Fruit fly (Drosophila melanogaster) whole organism, wandering third instar larva: ENCODE results near the gene CG8944.

Experiments
- Abd-B ChIP-seq: fragments of >200 bp; optimal IDR thresholded peaks from 2 replicates; lab custom pipeline; 2017; ENCODE audit warnings: missing biosample characterization, missing genetic modification characterization
- CG32264 ChIP-seq: fragments of 200-800 bp; sonication (Bioruptor generic); optimal IDR thresholded peaks from 2 replicates; lab custom pipeline; 2016; ENCODE audit warnings: missing biosample characterization, missing genetic modification characterization
- CG9705 ChIP-seq: fragments of 200-800 bp; sonication (Bioruptor generic); optimal IDR thresholded peaks from 2 replicates; lab custom pipeline; 2018; ENCODE audit warnings: missing biosample characterization, mild to moderate bottlenecking, missing genetic modification characterization
- CrebA ChIP-seq: fragments of 200-800 bp; sonication (Bioruptor generic); optimal IDR thresholded peaks from 2 replicates; lab custom pipeline; 2016; ENCODE audit warnings: missing biosample characterization, mild to moderate bottlenecking, missing genetic modification characterization, borderline replicate concordance
- Dfd ChIP-seq: fragments of >200 bp; optimal IDR thresholded peaks from 2 replicates; lab custom pipeline; 2017; ENCODE audit warnings: missing biosample characterization, missing genetic modification characterization
- Dif ChIP-seq: fragments of 200-275, 200-300 bp; sonication (Bioruptor generic); optimal IDR thresholded peaks from 2 replicates; lab custom pipeline; 2018; ENCODE audit warnings: missing biosample characterization, missing genetic modification characterization; ENCODE audit not compliant: partially characterized antibody
- GATAd ChIP-seq: sonication (Bioruptor generic); optimal IDR thresholded peaks from 2 replicates; lab custom pipeline; 2016; ENCODE audit warnings: missing biosample characterization, missing genetic modification characterization
- HLH106 ChIP-seq: fragments of 200-800 bp; optimal IDR thresholded peaks from 3 replicates; lab custom pipeline; 2019; ENCODE audit warnings: missing biosample characterization, mild to moderate bottlenecking, missing genetic modification characterization, moderate library complexity
- Hnf4 ChIP-seq: fragments of 200-800 bp; sonication (Bioruptor generic); optimal IDR thresholded peaks from 2 replicates; lab custom pipeline; 2016; ENCODE audit warnings: missing biosample characterization, mild to moderate bottlenecking, missing genetic modification characterization
- Hr78 ChIP-seq: fragments of >200 bp; optimal IDR thresholded peaks from 2 replicates; lab custom pipeline; 2017; ENCODE audit warnings: missing biosample characterization, missing genetic modification characterization
- Hr83 ChIP-seq: fragments of 200-300 bp; sonication (Bioruptor generic); optimal IDR thresholded peaks from 2 replicates; lab custom pipeline; 2016; ENCODE audit warnings: missing biosample characterization, mild to moderate bottlenecking, missing genetic modification characterization, moderate library complexity; ENCODE audit not compliant: poor library complexity, severe bottlenecking
- Jra ChIP-seq: sonication (Bioruptor generic); optimal IDR thresholded peaks from 2 replicates; lab custom pipeline; 2016; ENCODE audit warnings: missing biosample characterization, missing genetic modification characterization
- Mio ChIP-seq: sonication (Bioruptor generic); optimal IDR thresholded peaks from 2 replicates; lab custom pipeline; 2016; ENCODE audit warnings: missing biosample characterization, missing genetic modification characterization
- Myc ChIP-seq: fragments of >200 bp; optimal IDR thresholded peaks from 2 replicates; lab custom pipeline; 2017
- N ChIP-seq: fragments of >200 bp; optimal IDR thresholded peaks from 2 replicates; lab custom pipeline; 2018; ENCODE audit warnings: missing biosample characterization, missing external identifiers, missing genetic modification characterization
- OdsH ChIP-seq: fragments of 200-800 bp; sonication (Bioruptor generic); optimal IDR thresholded peaks from 2 replicates; lab custom pipeline; 2016; ENCODE audit warnings: missing biosample characterization, mild to moderate bottlenecking, missing genetic modification characterization
- Rel ChIP-seq, 2 experiments: fragments of 200-800 bp; sonication (Bioruptor generic) in 1 of 2; optimal IDR thresholded peaks; 2 replicates in 1 of 2; 3 replicates in 1 of 2; lab custom pipeline; 2016 to 2019; ENCODE audit warnings: mild to moderate bottlenecking in 2 of 2, missing biosample characterization in 2 of 2, missing genetic modification characterization in 2 of 2, moderate library complexity in 1 of 2
- Sp1 ChIP-seq: fragments of 200-800 bp; sonication (Bioruptor generic); optimal IDR thresholded peaks from 3 replicates; lab custom pipeline; 2019; ENCODE audit warnings: missing biosample characterization, mild to moderate bottlenecking, missing genetic modification characterization, moderate library complexity
- Vsx2 ChIP-seq: fragments of 200-300, 225-300 bp; sonication (Bioruptor generic); optimal IDR thresholded peaks from 2 replicates; lab custom pipeline; 2018; ENCODE audit warnings: missing biosample characterization, missing genetic modification characterization; ENCODE audit not compliant: partially characterized antibody
- br ChIP-seq: fragments of 200-800 bp; sonication (Bioruptor generic); optimal IDR thresholded peaks from 2 replicates; lab custom pipeline; 2016; ENCODE audit warnings: missing biosample characterization, missing genetic modification characterization
- brk ChIP-seq: fragments of 200-800 bp; sonication (Bioruptor generic); optimal IDR thresholded peaks from 2 replicates; lab custom pipeline; 2016; ENCODE audit warnings: missing biosample characterization, mild to moderate bottlenecking, missing genetic modification characterization
- dl ChIP-seq, 2 experiments: fragments of 175-275, 200-275 bp in 1 of 2; fragments of 200-275 bp in 1 of 2; sonication (Bioruptor generic); optimal IDR thresholded peaks; lab custom pipeline; 2018; ENCODE audit warnings: mild to moderate bottlenecking in 2 of 2, missing biosample characterization in 2 of 2, missing genetic modification characterization in 2 of 2, moderate library complexity in 2 of 2; ENCODE audit not compliant: partially characterized antibody in 2 of 2, insufficient read depth in 1 of 2
- dmrt93B ChIP-seq: fragments of 200-800 bp; sonication (Bioruptor generic); optimal IDR thresholded peaks from 2 replicates; lab custom pipeline; 2018; ENCODE audit warnings: missing biosample characterization, mild to moderate bottlenecking, missing genetic modification characterization
- dsf ChIP-seq: sonication (Bioruptor generic); optimal IDR thresholded peaks from 2 replicates; lab custom pipeline; 2016; ENCODE audit warnings: missing biosample characterization, missing genetic modification characterization, borderline replicate concordance
- ey ChIP-seq: fragments of 200-800 bp; sonication (Bioruptor generic); optimal IDR thresholded peaks from 2 replicates; lab custom pipeline; 2016; ENCODE audit warnings: missing biosample characterization, missing genetic modification characterization
- foxo ChIP-seq, 2 experiments: fragments of 200-800 bp; sonication (Bioruptor generic); optimal IDR thresholded peaks; 2 replicates in 1 of 2; 3 replicates in 1 of 2; lab custom pipeline; 2016 to 2017; ENCODE audit warnings: missing biosample characterization in 2 of 2, missing genetic modification characterization in 2 of 2
- fru ChIP-seq: fragments of 200-800 bp; sonication (Bioruptor generic); optimal IDR thresholded peaks from 3 replicates; lab custom pipeline; 2016; ENCODE audit warnings: missing biosample characterization, mild to moderate bottlenecking, missing genetic modification characterization
- h ChIP-seq: fragments of 200-800 bp; sonication (Bioruptor generic); optimal IDR thresholded peaks from 3 replicates; lab custom pipeline; 2016; ENCODE audit warnings: missing biosample characterization, mild to moderate bottlenecking, missing genetic modification characterization
- jim ChIP-seq: fragments of 175-275, 200-325 bp; sonication (Bioruptor generic); optimal IDR thresholded peaks from 2 replicates; lab custom pipeline; 2016; ENCODE audit warnings: missing biosample characterization, mild to moderate bottlenecking, missing genetic modification characterization
- lola ChIP-seq: fragments of >200 bp; optimal IDR thresholded peaks from 2 replicates; lab custom pipeline; 2017; ENCODE audit warnings: missing biosample characterization, missing genetic modification characterization
- pan ChIP-seq: fragments of >200 bp; optimal IDR thresholded peaks from 2 replicates; lab custom pipeline; 2017
- psq ChIP-seq: fragments of 200-800 bp; sonication (Bioruptor generic); optimal IDR thresholded peaks from 3 replicates; lab custom pipeline; 2017; ENCODE audit warnings: missing biosample characterization, mild to moderate bottlenecking, missing genetic modification characterization, moderate library complexity
- rgr ChIP-seq: fragments of 200-800 bp; sonication (Bioruptor generic); optimal IDR thresholded peaks from 3 replicates; lab custom pipeline; 2016; ENCODE audit warnings: missing biosample characterization, mild to moderate bottlenecking, missing genetic modification characterization
- sage ChIP-seq: fragments of 200-800 bp; sonication (Bioruptor generic); optimal IDR thresholded peaks from 2 replicates; lab custom pipeline; 2016; ENCODE audit warnings: missing biosample characterization, mild to moderate bottlenecking, missing genetic modification characterization
- sv ChIP-seq: fragments of 200-800 bp; sonication (Bioruptor generic); optimal IDR thresholded peaks from 3 replicates; lab custom pipeline; 2016; ENCODE audit warnings: missing biosample characterization, missing genetic modification characterization
- tai ChIP-seq: sonication (Bioruptor generic); optimal IDR thresholded peaks from 2 replicates; lab custom pipeline; 2016; ENCODE audit warnings: missing biosample characterization, missing genetic modification characterization
- usp ChIP-seq: fragments of >200 bp; optimal IDR thresholded peaks from 2 replicates; lab custom pipeline; 2017; ENCODE audit warnings: missing biosample characterization, missing genetic modification characterization
- woc ChIP-seq: sonication (Bioruptor generic); optimal IDR thresholded peaks from 2 replicates; lab custom pipeline; 2016; ENCODE audit warnings: missing biosample characterization, mild to moderate bottlenecking, missing genetic modification characterization

CG8944 gene

DNA sequence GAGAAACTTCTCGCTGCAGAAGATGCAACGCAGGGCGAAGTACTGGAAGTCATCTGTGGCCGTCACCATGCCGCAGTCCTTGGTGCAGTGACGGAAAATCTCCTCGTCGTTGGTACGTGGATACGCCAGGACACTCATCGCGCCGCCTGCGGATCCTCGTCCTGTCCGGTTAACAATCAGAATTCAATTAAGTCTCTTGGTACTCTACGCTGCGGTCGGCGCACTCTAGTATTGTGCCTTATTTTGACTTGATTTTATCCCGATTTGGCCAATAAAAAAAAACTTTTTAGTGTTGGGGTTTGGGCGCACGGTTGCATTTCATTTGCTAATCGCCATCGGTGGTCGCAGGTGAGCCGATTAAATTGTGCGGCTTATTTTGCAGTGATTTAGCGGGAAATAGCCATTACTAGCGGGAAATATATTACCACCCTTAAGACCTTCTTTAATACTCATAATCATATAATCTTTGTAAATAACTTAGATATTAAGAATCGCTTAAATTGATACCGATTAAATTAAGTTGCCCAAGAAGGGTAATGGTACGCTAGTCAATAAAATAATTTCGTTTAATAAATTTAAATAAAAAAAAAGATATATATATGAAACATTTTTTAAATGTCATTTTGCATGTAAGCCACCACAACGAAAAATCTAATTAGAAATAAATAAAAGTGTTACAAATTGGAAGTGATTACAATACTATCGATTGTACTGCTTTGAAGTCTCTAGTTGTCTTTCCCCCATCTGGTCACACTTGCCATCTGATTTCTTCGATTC, at the start of gene CG8944, which contains the start of gene CCT6:
TSS of gene CG8944 (minus strand) at position 327 of the 777 bp plus-strand sequence.
TSS of gene CCT6 (plus strand) at position 744 of the 777 bp plus-strand sequence.
- TF ChIP-seq dsf (GFP tag; lab: Kevin White, UChicago) (no peak), jim (no peak), pan (lab: Kevin White, UChicago) (no peak), Hr78 (GFP tag; lab: Kevin White, UChicago) (no peak), brk (GFP tag; lab: Kevin White, UChicago) (no peak), h (GFP tag; lab: Kevin White, UChicago) (no peak), CrebA (GFP tag; lab: Kevin White, UChicago) (no peak), Jra (GFP tag; lab: Kevin White, UChicago) (no peak), dmrt93B (GFP tag; lab: Kevin White, UChicago) (no peak), rgr (GFP tag; lab: Kevin White, UChicago) (no peak), Vsx2 (GFP tag; lab: Kevin White, UChicago) (no peak), tai (GFP tag; lab: Kevin White, UChicago) (no peak), Dfd (GFP tag; lab: Kevin White, UChicago) (no peak), Hnf4 (GFP tag; lab: Kevin White, UChicago) (no peak), sv (GFP tag; lab: Kevin White, UChicago) (no peak), sage (GFP tag; lab: Kevin White, UChicago) (no peak), Sp1 (GFP tag; lab: Kevin White, UChicago) (peak; percentile 4), N (GFP tag; lab: Kevin White, UChicago) (no peak), Hr83 (GFP tag; lab: Kevin White, UChicago) (no peak), foxo (GFP tag; optimal IDR thresholded peaks at IDR 0.05; lab: Kevin White, UChicago) (no peak), woc (GFP tag; lab: Kevin White, UChicago) (peak; percentile 16), Dif (no peak), psq (GFP tag; lab: Kevin White, UChicago) (peak; percentile 18), usp (GFP tag; lab: Kevin White, UChicago) (no peak), dl (GFP tag; optimal IDR thresholded peaks at IDR 0.05; lab: Kevin White, UChicago; ENCODE audit: insufficient read depth in 1 of 2, partially characterized antibody in 2 of 2) (no peak), ey (no peak), Rel (GFP tag; optimal IDR thresholded peaks at IDR 0.05; lab: Kevin White, UChicago) (no peak), Rel (tag; optimal IDR thresholded peaks at IDR 0.05; lab: Kevin White, UChicago) (peak; percentile 11), lola (no peak), Myc (lab: Kevin White, UChicago) (peak; percentile 74), HLH106 (peak; percentile 21), fru (GFP tag; lab: Kevin White, UChicago) (no peak), CG32264 (no peak), OdsH (GFP tag; lab: Kevin White, UChicago) (no peak)

DNA sequence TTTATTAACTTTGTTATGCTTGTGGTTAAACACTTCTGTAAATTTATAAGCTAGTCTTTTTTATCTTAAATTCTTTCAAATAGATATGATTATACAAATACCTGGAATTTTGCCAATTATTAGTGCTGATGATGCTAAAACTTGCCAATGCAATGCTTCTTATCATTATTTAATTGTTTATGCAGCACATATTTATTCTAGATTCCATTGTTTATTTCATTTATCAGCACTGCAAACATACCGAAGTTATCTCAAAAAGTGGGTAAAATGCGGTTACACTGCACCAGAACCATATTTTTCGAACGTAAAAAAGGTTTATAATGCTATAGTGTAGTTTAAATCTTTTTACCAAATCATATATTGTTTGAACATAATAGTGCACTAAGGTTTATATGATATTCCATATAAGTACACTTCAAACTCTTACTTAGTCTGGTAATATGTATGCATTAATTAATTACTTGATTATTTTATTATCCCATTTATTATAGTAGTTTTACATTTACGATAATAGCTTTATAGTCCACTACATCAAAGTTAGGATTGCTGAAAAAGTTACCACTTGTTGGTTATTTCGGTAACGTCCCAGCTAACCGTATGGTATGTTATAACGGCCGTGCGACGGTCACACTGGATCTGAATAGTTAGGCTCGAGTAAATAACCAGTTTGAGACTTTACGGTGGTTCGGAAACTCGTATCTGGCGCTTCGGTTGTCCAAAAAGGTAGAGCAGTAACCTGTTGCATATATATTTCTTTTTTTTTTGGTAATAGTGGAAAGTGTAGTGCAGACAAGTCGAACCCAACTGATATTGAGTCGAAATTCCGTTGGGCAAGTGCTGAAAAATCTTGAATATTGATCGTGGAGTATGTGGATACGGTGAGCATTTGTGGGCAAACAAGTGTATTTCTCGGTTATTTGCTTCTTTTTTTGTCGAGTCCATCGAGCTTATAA, 42.5 kb upstream of the CG8944 start, which contains the start of gene Rhp:
TSS of gene Rhp (plus strand) at position 663 of the 953 bp plus-strand sequence.
- TF ChIP-seq CrebA (GFP tag; lab: Kevin White, UChicago): no peak
- no peak for TF ChIP-seq br (GFP tag; lab: Kevin White, UChicago)
- no peak for TF ChIP-seq tai (GFP tag; lab: Kevin White, UChicago)
- no peak for TF ChIP-seq Jra (GFP tag; lab: Kevin White, UChicago)
- no peak for TF ChIP-seq Myc (lab: Kevin White, UChicago)
- TF ChIP-seq sv (GFP tag; lab: Kevin White, UChicago): no peak
- TF ChIP-seq OdsH (GFP tag; lab: Kevin White, UChicago): peak; percentile 66
- TF ChIP-seq Mio (GFP tag; lab: Kevin White, UChicago): no peak
- TF ChIP-seq CG32264: peak; percentile 12
- peak; percentile 52 for TF ChIP-seq Hr83 (GFP tag; lab: Kevin White, UChicago)
- no peak for TF ChIP-seq Abd-B (GFP tag; lab: Kevin White, UChicago)
- no peak for TF ChIP-seq Rel (GFP tag; optimal IDR thresholded peaks at IDR 0.05; lab: Kevin White, UChicago)
- TF ChIP-seq Rel (tag; optimal IDR thresholded peaks at IDR 0.05; lab: Kevin White, UChicago): no peak
- TF ChIP-seq psq (GFP tag; lab: Kevin White, UChicago): peak; percentile 15
- TF ChIP-seq Sp1 (GFP tag; lab: Kevin White, UChicago): peak; percentile 70
- TF ChIP-seq brk (GFP tag; lab: Kevin White, UChicago): no peak
- peak; percentile 41 for TF ChIP-seq CG9705 (GFP tag; lab: Kevin White, UChicago)
- no peak for TF ChIP-seq jim
- TF ChIP-seq dl (GFP tag; optimal IDR thresholded peaks at IDR 0.05; lab: Kevin White, UChicago; ENCODE audit: insufficient read depth in 1 of 2, partially characterized antibody in 2 of 2): no peak
- TF ChIP-seq HLH106: peak; percentile 9
- peak; percentile 5 for TF ChIP-seq fru (GFP tag; lab: Kevin White, UChicago)
- no peak for TF ChIP-seq pan (lab: Kevin White, UChicago)
- no peak for TF ChIP-seq Hr78 (GFP tag; lab: Kevin White, UChicago)
- TF ChIP-seq Dif: no peak
- TF ChIP-seq dsf (GFP tag; lab: Kevin White, UChicago): no peak
- no peak for TF ChIP-seq lola
- peak; percentile 40 for TF ChIP-seq Hnf4 (GFP tag; lab: Kevin White, UChicago)
- no peak for TF ChIP-seq dmrt93B (GFP tag; lab: Kevin White, UChicago)
- no peak for TF ChIP-seq usp (GFP tag; lab: Kevin White, UChicago)
- TF ChIP-seq GATAd (GFP tag; lab: Kevin White, UChicago): no peak
- peak; percentile 50 for TF ChIP-seq h (GFP tag; lab: Kevin White, UChicago)
- no peak for TF ChIP-seq Dfd (GFP tag; lab: Kevin White, UChicago)
- TF ChIP-seq sage (GFP tag; lab: Kevin White, UChicago): peak; percentile 34
- peak; percentile 45 for TF ChIP-seq rgr (GFP tag; lab: Kevin White, UChicago)
- TF ChIP-seq woc (GFP tag; lab: Kevin White, UChicago): no peak
- TF ChIP-seq ey: no peak
